Fruit fly (Drosophila melanogaster): ENCODE data around the gene Scgbeta.

DNA sequence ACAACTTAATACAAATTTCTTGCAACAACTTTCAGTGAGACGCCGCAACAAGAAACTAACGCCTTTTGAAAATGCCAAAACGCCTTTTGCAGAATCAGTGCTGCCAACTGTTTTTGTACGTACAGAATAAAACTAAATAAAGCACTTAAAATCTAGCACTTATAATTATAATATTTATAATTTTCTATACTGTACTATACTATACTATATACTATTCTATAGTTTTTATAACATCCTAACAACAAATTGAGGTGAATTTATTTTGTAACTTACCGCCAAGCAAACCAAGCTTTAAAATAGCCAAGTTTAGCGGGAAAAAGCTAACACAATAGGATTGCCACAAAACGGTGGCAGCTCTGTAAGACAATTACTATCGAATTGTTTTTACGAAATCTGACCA, 11.5 kb upstream of the Scgbeta start, which contains the start of the genes Aos1 and Srlp:
- TF ChIP-seq CTCF (optimal IDR thresholded peaks at IDR 0.05) (no peak), CG8478 (optimal IDR thresholded peaks at IDR 0.05) (no peak)

Data from S2 (cell line).